Fruit fly (Drosophila melanogaster) whole organism, embryonic: ENCODE data around the gene CG15368.

Experiments used
- CG9437 ChIP-seq: fragments of 200-800 bp; sonication (Bioruptor generic); optimal IDR thresholded peaks from 2 replicates; lab custom pipeline; 2018; ENCODE audit warnings: missing biosample characterization, mild to moderate bottlenecking, missing genetic modification characterization
- MTF-1 ChIP-seq: fragments of 200-800 bp; sonication (Bioruptor generic); optimal IDR thresholded peaks from 2 replicates; lab custom pipeline; 2018; ENCODE audit warnings: missing biosample characterization, mild to moderate bottlenecking, missing genetic modification characterization, borderline replicate concordance
- tup ChIP-seq: fragments of 200-800 bp; sonication (Bioruptor generic); optimal IDR thresholded peaks from 2 replicates; lab custom pipeline; 2016; ENCODE audit warnings: missing biosample characterization, mild to moderate bottlenecking, missing genetic modification characterization, moderate library complexity
- zen2 ChIP-seq: fragments of 200-800 bp; sonication (Bioruptor generic); IDR thresholded peaks from 3 replicates; pipeline ENCODE4 v1.3.6; 2022; ENCODE audit warnings: missing biosample characterization, missing genetic modification characterization; ENCODE audit not compliant: partially characterized antibody

- no peak for TF ChIP-seq zen2 (GFP tag; lab: Robert Waterston, UW)
- TF ChIP-seq MTF-1 (GFP tag; lab: Kevin White, UChicago), result peak; percentile 63
- TF ChIP-seq CG9437, result peak; percentile 51
- TF ChIP-seq tup, result no peak
Observed at dm6 chrX:9201866-9202681, 13.5 kb upstream of the CG15368 start.
